Fruit fly (Drosophila melanogaster): ENCODE measurements around the gene rudhira.

rudhira gene

dm6 chrX:11868866-11869265, 52.2 kb downstream of the rudhira start, which contains the start of the genes Nrd1 and CG1847 (continued):
- TF ChIP-seq insv (GFP tag; optimal IDR thresholded peaks at IDR 0.05) (no peak), lov (optimal IDR thresholded peaks at IDR 0.05) (no peak), lov (GFP tag; IDR thresholded peaks at IDR 0.05) (no peak), trem (tag; optimal IDR thresholded peaks at IDR 0.05) (peak; percentile 40), CG3065 (GFP tag; optimal IDR thresholded peaks at IDR 0.05) (no peak), sna (GFP tag; IDR thresholded peaks at IDR 0.05; ENCODE audit: partially characterized antibody) (peak; percentile 91), shn (GFP tag; optimal IDR thresholded peaks at IDR 0.05) (no peak), Sox102F (GFP tag; optimal IDR thresholded peaks at IDR 0.05) (no peak), dysf (GFP tag; IDR thresholded peaks at IDR 0.05) (no peak), CG9797 (GFP tag; optimal IDR thresholded peaks at IDR 0.05) (peak; percentile 29), Sry-β (GFP tag; optimal IDR thresholded peaks at IDR 0.05) (no peak), ranshi (GFP tag; IDR thresholded peaks at IDR 0.05) (no peak), YL-1 (GFP tag; optimal IDR thresholded peaks at IDR 0.05) (no peak), MTF-1 (GFP tag; optimal IDR thresholded peaks at IDR 0.05; ENCODE audit: borderline replicate concordance) (no peak), slou (GFP tag; optimal IDR thresholded peaks at IDR 0.05) (no peak), CG6854 (GFP tag; optimal IDR thresholded peaks at IDR 0.05) (no peak), CG6175 (GFP tag; IDR thresholded peaks at IDR 0.05) (no peak), Scr (GFP tag; IDR thresholded peaks at IDR 0.05; ENCODE audit: partially characterized antibody) (peak; percentile 84), CG6813 (GFP tag; optimal IDR thresholded peaks at IDR 0.05) (no peak), CG4404 (GFP tag; IDR thresholded peaks at IDR 0.05) (no peak), CG11504 (tag; optimal IDR thresholded peaks at IDR 0.05) (no peak), Dll (GFP tag; IDR thresholded peaks at IDR 0.05; ENCODE audit: partially characterized antibody) (peak; percentile 83; the same call in 3 of the 4 replicates), CG1603 (tag; optimal IDR thresholded peaks at IDR 0.05) (no peak), CG11456 (GFP tag; IDR thresholded peaks at IDR 0.05) (no peak), CG11398 (GFP tag; optimal IDR thresholded peaks at IDR 0.05) (no peak), CG2712 (tag; optimal IDR thresholded peaks at IDR 0.05) (no peak), ab (GFP tag; optimal IDR thresholded peaks at IDR 0.05) (no peak), CG10321 (GFP tag; IDR thresholded peaks at IDR 0.05) (no peak), hbn (GFP tag; IDR thresholded peaks at IDR 0.05; ENCODE audit: partially characterized antibody) (peak; percentile 68), CG4617 (GFP tag; optimal IDR thresholded peaks at IDR 0.05; ENCODE audit: borderline replicate concordance) (peak; percentile 27), chif (GFP tag; optimal IDR thresholded peaks at IDR 0.05) (no peak), p53 (GFP tag; optimal IDR thresholded peaks at IDR 0.05) (no peak), CG4730 (GFP tag; IDR thresholded peaks at IDR 0.05) (no peak), CG11695 (GFP tag; IDR thresholded peaks at IDR 0.05) (no peak), hb (GFP tag; IDR thresholded peaks at IDR 0.05; ENCODE audit: partially characterized antibody) (peak; percentile 84; the same call in 2 of the 3 replicates), pros (GFP tag; optimal IDR thresholded peaks at IDR 0.05) (no peak), slp2 (GFP tag; optimal IDR thresholded peaks at IDR 0.05) (no peak), da (GFP tag; optimal IDR thresholded peaks at IDR 0.05) (no peak), MBD-R2 (GFP tag; IDR thresholded peaks at IDR 0.05) (peak; percentile 51), CG7963 (GFP tag; IDR thresholded peaks at IDR 0.05; ENCODE audit: partially characterized antibody) (peak; percentile 73), CG30020 (tag; optimal IDR thresholded peaks at IDR 0.05) (peak; percentile 61), stwl (tag; optimal IDR thresholded peaks at IDR 0.05) (peak; percentile 75), chinmo (GFP tag; IDR thresholded peaks at IDR 0.05; ENCODE audit: partially characterized antibody) (peak; percentile 71; the same call in 1 of the 4 replicates), tna (GFP tag; IDR thresholded peaks at IDR 0.05; ENCODE audit: partially characterized antibody) (peak; percentile 87), CG12104 (GFP tag; optimal IDR thresholded peaks at IDR 0.05) (no peak), CG30403 (GFP tag; optimal IDR thresholded peaks at IDR 0.05) (no peak), so (GFP tag; IDR thresholded peaks at IDR 0.05) (no peak), Dp (GFP tag; optimal IDR thresholded peaks at IDR 0.05) (peak; percentile 46), PHDP (tag; optimal IDR thresholded peaks at IDR 0.05) (no peak), danr (GFP tag; IDR thresholded peaks at IDR 0.05) (no peak), seq (GFP tag; IDR thresholded peaks at IDR 0.05) (no peak)

All from whole organism, embryonic.